Fruit fly (Drosophila melanogaster) whole organism, adult: ENCODE measurements around the gene CG4115.

Source experiments
- CG11617 ChIP-seq: fragments of 200-800 bp; sonication (Bioruptor generic); optimal IDR thresholded peaks from 2 replicates; lab custom pipeline; 2017; ENCODE audit warnings: mild to moderate bottlenecking, missing biosample characterization, missing genetic modification reagents, missing genetic modification characterization
- CG1620 ChIP-seq: fragments of 200-800 bp; sonication (Bioruptor generic); optimal IDR thresholded peaks from 2 replicates; lab custom pipeline; 2016; ENCODE audit warnings: missing biosample characterization, missing genetic modification characterization
- CG7101 ChIP-seq: fragments of 200-800 bp; sonication (Bioruptor generic); optimal IDR thresholded peaks from 2 replicates; lab custom pipeline; 2018; ENCODE audit warnings: missing biosample characterization, mild to moderate bottlenecking, missing genetic modification characterization, moderate library complexity
- Clk ChIP-seq: fragments of 200-800 bp; sonication (Bioruptor generic); optimal IDR thresholded peaks from 2 replicates; lab custom pipeline; 2017; ENCODE audit warnings: missing biosample characterization, missing genetic modification characterization
- Crg-1 ChIP-seq: fragments of 200-800 bp; sonication (Bioruptor generic); optimal IDR thresholded peaks from 2 replicates; lab custom pipeline; 2016; ENCODE audit warnings: missing biosample characterization, missing genetic modification characterization
- Mnt ChIP-seq: fragments of 200-800 bp; sonication (Bioruptor generic); optimal IDR thresholded peaks from 2 replicates; lab custom pipeline; 2016; ENCODE audit warnings: missing biosample characterization, mild to moderate bottlenecking, missing genetic modification characterization
- cic ChIP-seq: fragments of 200-800 bp; sonication (Bioruptor generic); optimal IDR thresholded peaks from 2 replicates; lab custom pipeline; 2017; ENCODE audit warnings: missing biosample characterization, mild to moderate bottlenecking, missing genetic modification characterization, moderate library complexity

- TF ChIP-seq Crg-1 (GFP tag; lab: Kevin White, UChicago) = no peak
- TF ChIP-seq CG1620 = no peak
- TF ChIP-seq Mnt (GFP tag; lab: Kevin White, UChicago) = no peak
- no peak for TF ChIP-seq Clk
- TF ChIP-seq CG11617 = no peak
- no peak for TF ChIP-seq CG7101 (tag; lab: Kevin White, UChicago)
- TF ChIP-seq cic (GFP tag; lab: Kevin White, UChicago) = no peak
Observed at dm6 chr3R:12326855-12327254, 33.0 kb upstream of the CG4115 start.
